Worm (Caenorhabditis elegans): ENCODE results near the gene M153.3.

DNA sequence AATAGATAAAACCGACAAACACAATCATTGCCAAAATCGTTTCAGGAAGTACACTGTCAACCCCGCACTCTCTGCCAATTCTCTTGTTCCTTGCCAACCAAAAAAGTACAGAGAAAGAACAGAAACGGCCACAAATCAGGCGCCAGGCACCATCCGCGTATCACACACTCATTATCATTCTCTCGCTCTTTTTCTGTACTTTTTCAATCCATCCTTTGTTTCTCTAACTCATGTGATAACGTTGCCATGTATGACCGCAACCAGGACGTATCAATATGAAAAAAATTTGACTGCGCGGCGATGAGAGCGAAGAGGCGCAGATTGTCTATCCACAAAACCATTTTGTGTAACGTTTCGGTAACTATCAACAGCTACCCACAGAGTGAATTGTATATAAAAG lies 38.0 kb upstream of the M153.3 start, which contains the start of gene col-181:
- TF ChIP-seq ama-1 (optimal IDR thresholded peaks at IDR 0.05) (no peak), tbx-37 (GFP tag; conservative IDR thresholded peaks at IDR 0.05) (no peak), B0310.2 (tag; optimal IDR thresholded peaks at IDR 0.05) (no peak), F13C5.2 (tag; optimal IDR thresholded peaks at IDR 0.05) (no peak), flt-1 (GFP tag; IDR thresholded peaks at IDR 0.05) (no peak)

Data from whole organism, early embryonic.